Worm (Caenorhabditis elegans): Measurements from ENCODE around the gene lad-2.

The lad-2 gene

DNA sequence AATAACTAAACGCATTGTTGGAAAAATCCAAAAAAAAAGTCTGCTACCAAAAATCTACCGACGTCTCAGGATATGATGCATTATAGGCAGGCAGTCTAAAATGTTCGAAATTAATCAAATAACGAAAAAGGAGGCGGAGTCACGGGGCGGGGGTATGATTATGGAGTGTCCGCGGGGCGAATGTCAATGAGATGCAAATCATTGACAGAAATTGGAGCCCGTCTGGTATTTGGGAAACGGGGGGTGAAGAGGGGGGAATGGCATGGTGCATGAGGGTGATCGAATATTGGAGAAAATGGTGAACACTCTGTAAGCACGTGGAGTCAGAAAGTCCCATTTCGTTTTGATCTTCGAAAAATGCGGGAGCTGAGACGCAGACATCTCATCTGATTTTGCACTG, at the start of gene lad-2:
TSS of gene lad-2 (minus strand) at position 101 of the 400 bp plus-strand sequence.
- TF ChIP-seq elt-3 (tag; optimal IDR thresholded peaks at IDR 0.05), result no peak
- TF ChIP-seq ceh-8 (GFP tag; optimal IDR thresholded peaks at IDR 0.05), result no peak
- TF ChIP-seq nhr-11 (tag; optimal IDR thresholded peaks at IDR 0.05), result no peak
- no peak for TF ChIP-seq C34B4.2 (tag; optimal IDR thresholded peaks at IDR 0.05)
- no peak for TF ChIP-seq lir-3 (tag; optimal IDR thresholded peaks at IDR 0.05; ENCODE audit: poor library complexity)

DNA sequence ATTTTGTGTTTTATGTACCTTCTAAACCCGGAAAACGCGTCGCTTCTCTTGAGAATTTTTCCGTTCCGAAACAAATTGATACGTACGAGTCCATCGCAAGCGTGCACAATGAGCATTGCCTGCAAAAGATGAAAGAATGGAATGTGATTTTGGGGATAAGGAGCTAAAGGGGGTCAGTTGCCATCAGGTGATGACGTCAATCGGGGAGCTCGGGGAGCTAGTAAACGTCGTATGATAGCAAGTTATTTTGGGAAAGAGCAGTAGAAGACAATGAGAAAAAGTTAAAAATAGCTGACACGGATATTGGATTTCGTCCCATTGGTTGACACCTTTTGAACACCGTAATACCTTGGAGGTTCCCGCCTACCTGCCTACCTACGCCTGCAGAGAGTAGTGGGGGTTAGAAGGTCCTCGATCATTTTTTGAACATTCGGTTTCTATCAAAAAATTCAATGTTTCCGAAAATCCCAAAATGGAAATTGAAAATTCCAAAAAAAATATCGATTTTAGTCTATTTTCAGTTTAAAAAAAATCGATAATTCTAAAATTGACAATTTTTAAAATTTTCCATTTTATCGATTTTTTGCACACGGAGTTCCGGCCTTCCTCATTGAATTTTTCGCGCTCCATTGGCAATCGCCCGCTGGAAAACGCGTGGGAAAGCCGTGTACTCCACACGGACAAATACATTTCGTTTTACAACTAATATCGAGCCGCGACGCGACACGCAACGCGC, 47.8 kb upstream of the lad-2 start:
- TF ChIP-seq lin-35 (GFP tag; optimal IDR thresholded peaks at IDR 0.05) (no peak), mef-2 (tag; optimal IDR thresholded peaks at IDR 0.05) (peak; percentile 97), ceh-90 (tag; optimal IDR thresholded peaks at IDR 0.05) (no peak), mep-1 (tag; optimal IDR thresholded peaks at IDR 0.05) (no peak), lin-14 (GFP tag; optimal IDR thresholded peaks at IDR 0.05) (peak; percentile 45), nhr-20 (tag; optimal IDR thresholded peaks at IDR 0.05) (peak; percentile 32), rnt-1 (tag; optimal IDR thresholded peaks at IDR 0.05) (peak; percentile 89), efl-1 (optimal IDR thresholded peaks at IDR 0.05) (peak in 1 of 2 experiments; percentile 18), efl-1 (GFP tag; optimal IDR thresholded peaks at IDR 0.05 in 1 of 2) (peak in 1 of 2 experiments; percentile 45), unc-130 (tag; optimal IDR thresholded peaks at IDR 0.05) (peak; percentile 72), xbp-1 (tag; optimal IDR thresholded peaks at IDR 0.05) (peak; percentile 6), mdl-1 (tag; optimal IDR thresholded peaks at IDR 0.05) (peak in 1 of 2 experiments; percentile 44), snu-23 (GFP tag; optimal IDR thresholded peaks at IDR 0.05) (peak; percentile 29), lsy-2 (tag; optimal IDR thresholded peaks at IDR 0.05) (peak; percentile 11 to 58), nhr-19 (GFP tag; conservative IDR thresholded peaks at IDR 0.05) (peak; percentile 64), nhr-71 (tag; optimal IDR thresholded peaks at IDR 0.05) (peak; percentile 84)

DNA sequence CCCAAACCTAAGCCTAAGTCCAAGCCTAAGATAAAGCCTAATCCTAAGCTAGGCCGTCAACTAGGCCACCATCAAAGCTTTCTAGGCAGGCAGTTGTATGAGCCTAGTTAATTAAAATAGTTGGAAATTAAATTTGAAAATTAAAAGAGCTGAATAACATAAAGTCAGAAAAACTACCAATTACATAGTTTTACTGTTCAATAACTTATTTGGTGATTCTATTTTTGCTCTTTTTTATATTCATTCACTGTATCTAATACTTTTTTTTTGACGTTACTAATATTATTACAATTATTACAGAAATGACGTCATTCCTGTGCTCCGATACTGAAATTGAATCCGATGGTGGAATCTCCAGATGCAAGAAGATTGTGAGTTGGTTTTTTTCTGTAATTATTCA, 41.2 kb upstream of the lad-2 start, which contains the start of gene lin-22:
TSS of gene lin-22 (plus strand) at position 301 of the 400 bp plus-strand sequence.
- TF ChIP-seq irx-1 (tag; optimal IDR thresholded peaks at IDR 0.05) (no peak), sup-37 (GFP tag; optimal IDR thresholded peaks at IDR 0.05) (no peak), lin-14 (GFP tag; optimal IDR thresholded peaks at IDR 0.05) (no peak), pag-3 (tag; optimal IDR thresholded peaks at IDR 0.05; ENCODE audit: borderline replicate concordance, insufficient read depth) (no peak), mdl-1 (tag; optimal IDR thresholded peaks at IDR 0.05) (no peak), lsy-2 (tag; optimal IDR thresholded peaks at IDR 0.05) (no peak), lin-13 (GFP tag; optimal IDR thresholded peaks at IDR 0.05) (no peak), unc-30 (tag; optimal IDR thresholded peaks at IDR 0.05) (no peak), nhr-90 (tag; optimal IDR thresholded peaks at IDR 0.05; ENCODE audit: poor library complexity) (no peak), nhr-77 (tag; optimal IDR thresholded peaks at IDR 0.05) (no peak), tbx-2 (tag; optimal IDR thresholded peaks at IDR 0.05) (no peak), ceh-8 (GFP tag; optimal IDR thresholded peaks at IDR 0.05) (no peak), aha-1 (tag; optimal IDR thresholded peaks at IDR 0.05) (no peak), dsc-1 (tag; optimal IDR thresholded peaks at IDR 0.05) (no peak)

DNA sequence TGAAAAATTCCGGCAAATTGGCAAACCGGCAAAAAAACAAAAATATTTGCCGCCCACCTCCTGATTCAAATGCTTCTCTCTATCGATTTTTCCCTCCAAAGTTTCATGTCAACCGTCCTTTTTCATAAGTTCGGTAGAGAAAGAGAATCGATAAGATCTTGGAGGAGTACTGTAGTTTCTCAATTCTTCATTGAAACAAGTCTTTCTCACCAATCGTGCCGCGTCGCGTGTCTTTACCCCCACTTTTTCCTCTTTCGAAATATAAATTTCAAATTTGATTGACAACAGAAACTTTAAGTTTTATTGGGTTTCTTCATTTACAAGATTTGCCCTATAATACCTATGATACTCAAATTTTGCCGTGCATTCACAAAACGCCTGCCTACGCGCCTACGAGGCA, 40.3 kb upstream of the lad-2 start:
- no peak for TF ChIP-seq ceh-90 (tag; optimal IDR thresholded peaks at IDR 0.05)
- TF ChIP-seq lsy-2 (tag; optimal IDR thresholded peaks at IDR 0.05), result peak in 1 of 2 experiments; percentile 68

DNA sequence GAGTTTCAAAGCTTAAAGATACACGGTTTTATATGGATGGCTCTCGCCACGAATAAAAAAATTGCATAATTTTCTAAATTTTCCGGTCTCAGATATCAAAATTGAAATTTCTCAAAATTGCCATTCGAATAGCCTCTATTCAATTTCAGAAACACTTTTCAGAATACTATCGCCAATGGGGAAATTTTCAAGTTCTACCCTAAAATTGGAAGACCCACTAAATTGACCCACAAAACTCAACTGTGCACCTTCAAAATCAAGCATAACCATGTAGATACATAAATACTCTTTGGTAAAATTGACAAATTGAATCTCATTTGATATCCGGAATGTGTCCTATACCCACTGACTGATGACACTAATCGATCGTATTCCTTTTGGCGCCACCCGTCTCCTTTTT, 37.9 kb upstream of the lad-2 start:
- peak; percentile 60 for TF ChIP-seq nhr-85 (tag)
- TF ChIP-seq isw-1 (GFP tag; IDR thresholded peaks at IDR 0.05), result no peak

All from whole organism, L1 larva.